Worm (Caenorhabditis elegans) whole organism, late embryonic: ENCODE measurements around the gene srlf-18.

ENCODE experiments used
- Y22D7AL.16 ChIP-seq: sonication (generic microtip); optimal IDR thresholded peaks from 2 replicates; lab custom pipeline; 2016; ENCODE audit warnings: missing genetic modification characterization, missing compliant biosample characterization
- ahr-1 ChIP-seq: sonication (generic microtip); optimal IDR thresholded peaks from 2 replicates; lab custom pipeline; 2016; ENCODE audit warnings: missing genetic modification characterization, missing compliant biosample characterization
- ama-1 ChIP-seq: fragments of 150-350 bp; optimal IDR thresholded peaks from 2 replicates; lab custom pipeline; 2014
- ceh-14 ChIP-seq: sonication (generic microtip); optimal IDR thresholded peaks from 2 replicates; lab custom pipeline; 2016; ENCODE audit warnings: missing genotype, missing genetic modification characterization, missing compliant biosample characterization
- ceh-18 ChIP-seq: sonication (generic microtip); optimal IDR thresholded peaks from 2 replicates; lab custom pipeline; 2016; ENCODE audit warnings: missing genetic modification characterization, missing compliant biosample characterization
- ceh-19 ChIP-seq: fragments of 200-800 bp; sonication (Bioruptor generic); optimal IDR thresholded peaks from 2 replicates; lab custom pipeline; 2018; ENCODE audit warnings: mild to moderate bottlenecking, missing genetic modification characterization, missing compliant biosample characterization
- ceh-24 ChIP-seq: sonication (generic microtip); optimal IDR thresholded peaks from 2 replicates; lab custom pipeline; 2016; ENCODE audit warnings: mild to moderate bottlenecking, missing genetic modification characterization, missing compliant biosample characterization
- ceh-30 ChIP-seq: fragments of 150-350 bp; optimal IDR thresholded peaks from 2 replicates; lab custom pipeline; 2014; ENCODE audit warnings: missing biosample characterization, missing genetic modification characterization
- ceh-31 ChIP-seq: sonication (generic microtip); optimal IDR thresholded peaks from 2 replicates; lab custom pipeline; 2016; ENCODE audit warnings: missing genetic modification characterization, missing compliant biosample characterization
- ceh-34 ChIP-seq: sonication (generic microtip); optimal IDR thresholded peaks from 2 replicates; lab custom pipeline; 2016; ENCODE audit warnings: mild to moderate bottlenecking, missing genetic modification characterization, missing compliant biosample characterization
- ceh-45 ChIP-seq: fragments of 200-800 bp; sonication (Bioruptor generic); IDR thresholded peaks from 2 replicates; pipeline ENCODE4 v1.3.6; 2022; ENCODE audit warnings: missing genetic modification reagents, missing genetic modification characterization, missing compliant biosample characterization
- ceh-48 ChIP-seq: sonication (generic microtip); optimal IDR thresholded peaks from 2 replicates; lab custom pipeline; 2016; ENCODE audit warnings: missing genetic modification characterization, inconsistent platforms, missing compliant biosample characterization
- dmd-4 ChIP-seq: sonication (generic microtip); optimal IDR thresholded peaks from 2 replicates; lab custom pipeline; 2016; ENCODE audit warnings: borderline replicate concordance, missing genetic modification characterization, missing compliant biosample characterization
- elt-4 ChIP-seq: sonication (generic microtip); optimal IDR thresholded peaks from 2 replicates; lab custom pipeline; 2016; ENCODE audit warnings: missing genetic modification characterization, missing compliant biosample characterization
- eyg-1 ChIP-seq: sonication (generic microtip); optimal IDR thresholded peaks from 2 replicates; lab custom pipeline; 2016; ENCODE audit warnings: missing genotype, missing genetic modification characterization, missing compliant biosample characterization
- fax-1 ChIP-seq: sonication (generic microtip); optimal IDR thresholded peaks from 2 replicates; lab custom pipeline; 2016; ENCODE audit warnings: missing genotype, missing genetic modification characterization, missing compliant biosample characterization
- gmeb-2 ChIP-seq: sonication (generic microtip); optimal IDR thresholded peaks from 2 replicates; lab custom pipeline; 2016; ENCODE audit warnings: missing genetic modification characterization, inconsistent platforms, missing compliant biosample characterization
- hlh-13 ChIP-seq: fragments of 200-800 bp; sonication (Bioruptor generic); optimal IDR thresholded peaks from 2 replicates; lab custom pipeline; 2018; ENCODE audit warnings: mild to moderate bottlenecking, missing genetic modification characterization, missing compliant biosample characterization
- hlh-15 ChIP-seq: sonication (generic microtip); optimal IDR thresholded peaks from 2 replicates; lab custom pipeline; 2016; ENCODE audit warnings: missing genetic modification characterization, missing compliant biosample characterization
- hlh-30 ChIP-seq: sonication (generic microtip); optimal IDR thresholded peaks from 2 replicates; lab custom pipeline; 2017; ENCODE audit warnings: antibody characterized with exemption, missing genetic modification characterization, missing compliant biosample characterization; ENCODE audit not compliant: insufficient read depth
- hlh-8 ChIP-seq: sonication (generic microtip); optimal IDR thresholded peaks from 2 replicates; lab custom pipeline; 2016; ENCODE audit warnings: missing genotype, missing genetic modification characterization, missing compliant biosample characterization
- lim-6 ChIP-seq: sonication (generic microtip); optimal IDR thresholded peaks from 2 replicates; lab custom pipeline; 2016; ENCODE audit warnings: missing genetic modification characterization, missing compliant biosample characterization
- lin-11 ChIP-seq: fragments of 200-800 bp; sonication (Bioruptor generic); optimal IDR thresholded peaks from 2 replicates; lab custom pipeline; 2018; ENCODE audit warnings: mild to moderate bottlenecking, missing genetic modification characterization, missing compliant biosample characterization
- mec-3 ChIP-seq: sonication (generic microtip); optimal IDR thresholded peaks from 2 replicates; lab custom pipeline; 2016; ENCODE audit warnings: borderline replicate concordance, missing genetic modification characterization, missing compliant biosample characterization
- nfya-1 ChIP-seq: sonication (generic microtip); optimal IDR thresholded peaks from 2 replicates; lab custom pipeline; 2017; ENCODE audit warnings: missing genetic modification characterization, mild to moderate bottlenecking, missing compliant biosample characterization, antibody characterized with exemption, moderate library complexity
- nhr-11 ChIP-seq: fragments of 150-350 bp; optimal IDR thresholded peaks from 2 replicates; lab custom pipeline; 2014; ENCODE audit warnings: missing biosample characterization, missing genetic modification characterization
- pag-3 ChIP-seq: sonication (generic microtip); optimal IDR thresholded peaks from 2 replicates; lab custom pipeline; 2016; ENCODE audit warnings: missing compliant biosample characterization, missing genetic modification characterization, borderline replicate concordance
- pat-9 ChIP-seq: fragments of 200-800 bp; sonication (Bioruptor generic); optimal IDR thresholded peaks from 2 replicates; lab custom pipeline; 2018; ENCODE audit warnings: mild to moderate bottlenecking, missing genetic modification characterization, moderate library complexity, missing compliant biosample characterization
- pax-1 ChIP-seq: fragments of 150-350 bp; optimal IDR thresholded peaks from 2 replicates; lab custom pipeline; 2014; ENCODE audit warnings: missing biosample characterization, missing genetic modification characterization
- pha-4 ChIP-seq: fragments of 150-350 bp; optimal IDR thresholded peaks from 2 replicates; lab custom pipeline; 2018; ENCODE audit warnings: missing biosample characterization, missing genetic modification reagents, missing genetic modification characterization
- pros-1 ChIP-seq: fragments of 150-350 bp; optimal IDR thresholded peaks from 2 replicates; lab custom pipeline; 2014; ENCODE audit warnings: missing biosample characterization, missing genetic modification reagents, missing genetic modification characterization
- sdc-2 ChIP-seq: sonication (generic microtip); optimal IDR thresholded peaks from 2 replicates; lab custom pipeline; 2016; ENCODE audit warnings: missing genotype, missing genetic modification characterization, missing compliant biosample characterization
- ttx-3 ChIP-seq: sonication (generic microtip); optimal IDR thresholded peaks from 2 replicates; lab custom pipeline; 2016; ENCODE audit warnings: missing genetic modification reagents, missing genetic modification characterization, missing compliant biosample characterization
- unc-3 ChIP-seq, 2 experiments: fragments of 200-800 bp in 1 of 2; sonication (Bioruptor generic) in 1 of 2; sonication (generic microtip) in 1 of 2; conservative IDR thresholded peaks in 1 of 2; optimal IDR thresholded peaks in 1 of 2; 2 replicates each; pipeline versions ENCODE4 v1.3.6 to Lab custom; 2016 to 2022; ENCODE audit warnings: missing compliant biosample characterization in 2 of 2, missing genetic modification characterization in 2 of 2, missing genetic modification reagents in 1 of 2
- unc-42 ChIP-seq: sonication (generic microtip); optimal IDR thresholded peaks from 2 replicates; lab custom pipeline; 2016; ENCODE audit warnings: missing genotype, missing genetic modification characterization, missing compliant biosample characterization
- unc-55 ChIP-seq: sonication (generic microtip); optimal IDR thresholded peaks from 2 replicates; lab custom pipeline; 2017; ENCODE audit warnings: missing biosample characterization, missing genetic modification reagents, missing genetic modification characterization
- zip-5 ChIP-seq: sonication (generic microtip); optimal IDR thresholded peaks from 2 replicates; lab custom pipeline; 2016; ENCODE audit warnings: missing genetic modification characterization, missing compliant biosample characterization

srlf-18 gene

ce11 chrIV:11143228-11143444 is 41.9 kb upstream of the srlf-18 start, which contains the start of gene F01G4.4:
TSS of gene F01G4.4 (plus strand) at chrIV:11143345.
- no peak for TF ChIP-seq unc-42 (tag; lab: Kevin White, UChicago)
- TF ChIP-seq ceh-24 (tag; lab: Kevin White, UChicago) = no peak
- TF ChIP-seq ceh-48 (tag; lab: Kevin White, UChicago) = no peak
- no peak for TF ChIP-seq ceh-18 (tag; lab: Kevin White, UChicago)
- TF ChIP-seq ceh-30 = no peak
- no peak for TF ChIP-seq hlh-15
- no peak for TF ChIP-seq ceh-19 (GFP tag; lab: Kevin White, UChicago)
- no peak for TF ChIP-seq zip-5 (tag; lab: Kevin White, UChicago)
- no peak for TF ChIP-seq nhr-11 (tag; lab: Kevin White, UChicago)
- no peak for TF ChIP-seq dmd-4 (tag; lab: Kevin White, UChicago)
- no peak for TF ChIP-seq ceh-14 (tag; lab: Kevin White, UChicago)
- TF ChIP-seq hlh-30 (tag; lab: Kevin White, UChicago) = no peak
- no peak for TF ChIP-seq hlh-13
- TF ChIP-seq sdc-2 (tag; lab: Kevin White, UChicago) = no peak
- TF ChIP-seq ceh-31 = no peak

ce11 chrIV:11142314-11143227 is 41.3 kb upstream of the srlf-18 start, which contains the start of gene skih-2:
TSS of gene skih-2 (minus strand) at chrIV:11142364.
- TF ChIP-seq elt-4 (tag; lab: Kevin White, UChicago) (no peak), pax-1 (no peak), ceh-48 (tag; lab: Kevin White, UChicago) (no peak), ttx-3 (tag; lab: Kevin White, UChicago) (no peak), pha-4 (tag; lab: Kevin White, UChicago) (no peak), ceh-34 (tag; lab: Kevin White, UChicago) (peak; percentile 90), ama-1 (no peak), Y22D7AL.16 (tag; lab: Kevin White, UChicago) (no peak), unc-55 (GFP tag; lab: Kevin White, UChicago) (no peak), ahr-1 (tag; lab: Kevin White, UChicago) (no peak), pag-3 (no peak), eyg-1 (tag; lab: Kevin White, UChicago) (no peak), nfya-1 (tag; lab: Kevin White, UChicago) (peak; percentile 27), pat-9 (tag; lab: Kevin White, UChicago) (no peak)

DNA sequence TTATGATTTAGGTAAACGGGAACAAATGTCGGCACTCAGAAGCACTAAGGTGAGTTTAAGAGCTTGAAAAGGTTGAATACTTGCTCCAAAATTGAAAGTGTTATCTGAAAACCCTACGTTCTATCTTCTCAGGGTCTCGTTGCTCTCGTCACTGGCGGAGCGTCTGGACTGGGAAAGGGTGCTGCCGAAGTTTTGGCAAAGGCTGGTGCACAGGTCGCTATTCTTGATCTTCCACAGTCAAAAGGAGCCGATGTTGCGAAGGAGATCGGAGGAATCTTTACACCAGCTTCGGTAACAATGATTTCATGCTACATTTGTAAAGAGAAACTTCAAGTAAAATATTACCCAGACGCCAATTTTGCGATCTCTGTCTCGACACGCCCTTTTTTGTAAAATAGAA is 30.0 kb upstream of the srlf-18 start, which contains the start of gene ard-1:
Gene ard-1, plus strand, starts transcription at position 12 of the 400 bp plus-strand sequence.
- TF ChIP-seq lin-11 (tag; lab: Kevin White, UChicago) = no peak
- TF ChIP-seq pros-1 (tag; lab: Kevin White, UChicago) = no peak
- TF ChIP-seq pag-3 = no peak
- TF ChIP-seq unc-3 (GFP tag; conservative IDR thresholded peaks at IDR 0.05; lab: Robert Waterston, UW) = no peak
- no peak for TF ChIP-seq unc-3 (tag; optimal IDR thresholded peaks at IDR 0.05; lab: Kevin White, UChicago)
- no peak for TF ChIP-seq fax-1 (tag; lab: Kevin White, UChicago)
- no peak for TF ChIP-seq lim-6 (tag; lab: Kevin White, UChicago)
- TF ChIP-seq nfya-1 (tag; lab: Kevin White, UChicago) = no peak
- TF ChIP-seq pax-1 = no peak
- no peak for TF ChIP-seq ceh-45 (GFP tag; lab: Robert Waterston, UW)
- TF ChIP-seq mec-3 (tag; lab: Kevin White, UChicago) = no peak
- no peak for TF ChIP-seq hlh-8 (tag; lab: Kevin White, UChicago)
- no peak for TF ChIP-seq gmeb-2 (tag; lab: Kevin White, UChicago)
- no peak for TF ChIP-seq ceh-19 (GFP tag; lab: Kevin White, UChicago)
